Worm (Caenorhabditis elegans) whole organism, dauer: ENCODE measurements around the gene fbxa-67.

Experiments used
- unc-62 ChIP-seq: sonication (generic microtip); optimal IDR thresholded peaks from 2 replicates; lab custom pipeline; 2017; ENCODE audit warnings: missing biosample characterization, missing genetic modification reagents, missing genetic modification characterization

Gene fbxa-67

DNA sequence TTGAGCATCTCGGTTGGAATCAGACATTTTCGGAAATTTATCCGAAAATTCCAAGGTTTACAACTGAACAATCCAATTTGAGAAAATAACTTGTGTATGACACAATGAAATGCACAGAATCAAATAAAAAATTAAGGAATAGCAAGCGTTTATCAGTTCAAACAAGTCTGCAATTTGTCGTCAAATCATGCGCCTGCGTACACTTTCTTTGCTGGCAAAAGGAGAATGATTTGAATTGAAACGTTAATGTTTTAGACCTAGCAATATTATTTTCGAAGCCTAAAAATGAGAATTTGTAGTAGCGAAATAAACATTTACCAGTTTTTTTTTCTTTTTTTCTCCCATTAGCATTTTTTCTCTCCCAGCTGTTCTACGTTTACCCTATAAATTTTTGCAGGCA is at the start of gene fbxa-67, which contains the start of gene fbxa-11:
Gene fbxa-67 (minus strand): TSS at position 199 of the 400 bp plus-strand sequence.
Gene fbxa-11 (plus strand): TSS at position 398 of the 400 bp plus-strand sequence.
- no peak for TF ChIP-seq unc-62 (GFP tag; lab: Kevin White, UChicago)

- TF ChIP-seq unc-62 (GFP tag; lab: Kevin White, UChicago), result no peak
Measured at ce11 chrIII:998855-999254, 48.4 kb upstream of the fbxa-67 start.

DNA sequence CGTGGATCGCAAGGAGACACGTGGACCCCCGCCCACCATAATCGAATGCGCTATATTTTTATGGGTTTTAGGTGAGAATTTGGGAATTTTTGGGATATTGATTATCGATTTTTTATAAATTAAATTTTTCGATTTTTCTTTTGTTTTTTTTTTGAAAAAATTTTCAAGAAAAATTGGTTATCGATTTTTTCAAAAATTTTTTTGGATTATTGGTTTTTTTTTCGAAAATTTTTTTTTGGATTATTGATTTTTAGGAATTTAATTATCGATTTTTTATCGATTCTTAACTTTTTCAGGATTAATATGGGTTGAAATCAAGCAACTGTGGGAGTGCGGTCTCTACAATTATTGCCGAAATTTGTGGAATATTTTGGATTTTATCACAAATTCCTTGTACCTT is 46.1 kb upstream of the fbxa-67 start:
- TF ChIP-seq unc-62 (GFP tag; lab: Kevin White, UChicago), result no peak

DNA sequence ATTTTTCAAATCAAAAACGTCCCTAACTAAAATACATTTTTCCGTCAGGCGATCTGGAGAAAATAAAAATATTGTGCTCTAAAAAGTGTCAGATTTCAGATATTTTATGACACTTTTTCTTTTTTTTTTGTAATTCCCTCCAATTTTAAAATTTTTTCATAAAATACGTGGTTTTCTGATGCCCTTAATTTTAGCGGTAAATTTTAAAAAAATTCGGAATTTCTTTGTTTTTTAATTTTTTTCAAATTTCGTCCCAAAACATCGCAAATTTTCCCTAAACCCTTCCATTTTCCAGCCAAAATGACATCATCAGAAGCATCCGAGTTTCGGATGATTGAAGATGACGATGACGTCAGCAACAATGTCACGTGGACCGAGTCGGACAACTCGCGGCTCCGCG is 41.1 kb upstream of the fbxa-67 start, which contains the start of gene trp-2:
Gene trp-2 (plus strand): TSS at position 301 of the 400 bp plus-strand sequence.
- no peak for TF ChIP-seq unc-62 (GFP tag; lab: Kevin White, UChicago)

- no peak for TF ChIP-seq unc-62 (GFP tag; lab: Kevin White, UChicago)
Measured at ce11 chrIII:989558-989957, 39.1 kb upstream of the fbxa-67 start.

- TF ChIP-seq unc-62 (GFP tag; lab: Kevin White, UChicago), result no peak
Measured at ce11 chrIII:982961-983360, 32.5 kb upstream of the fbxa-67 start, which contains the start of gene tbc-10. TSS of gene tbc-10 (plus strand) at chrIII:983261.

DNA sequence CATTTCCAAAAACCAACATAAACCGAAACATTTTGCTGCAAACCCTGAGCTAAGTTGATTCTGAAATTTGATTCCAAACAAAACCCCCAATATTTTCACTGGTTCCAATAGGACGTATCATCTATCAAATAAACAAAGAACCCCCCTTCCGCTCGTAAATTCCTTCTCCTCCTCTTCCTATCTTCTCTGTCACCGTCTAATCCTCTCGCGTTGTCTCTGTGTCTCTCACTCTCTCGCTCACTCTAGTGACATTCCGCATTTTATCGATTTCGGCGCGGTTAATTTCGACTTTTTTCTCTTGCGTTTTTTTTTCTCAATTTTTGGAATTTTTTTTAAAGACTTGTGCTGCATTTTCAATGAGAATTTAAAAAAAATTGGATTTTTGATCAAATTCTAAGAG is 31.5 kb upstream of the fbxa-67 start:
- TF ChIP-seq unc-62 (GFP tag; lab: Kevin White, UChicago), result no peak

ce11 chrIII:978889-979288 is 28.4 kb upstream of the fbxa-67 start:
- TF ChIP-seq unc-62 (GFP tag; lab: Kevin White, UChicago), result no peak

- TF ChIP-seq unc-62 (GFP tag; lab: Kevin White, UChicago), result no peak
Measured at ce11 chrIII:970928-971327, 20.5 kb upstream of the fbxa-67 start.

- TF ChIP-seq unc-62 (GFP tag; lab: Kevin White, UChicago), result no peak
Measured at ce11 chrIII:966259-966658, 15.8 kb upstream of the fbxa-67 start.

- no peak for TF ChIP-seq unc-62 (GFP tag; lab: Kevin White, UChicago)
Measured at ce11 chrIII:964637-965036, 14.2 kb upstream of the fbxa-67 start.

DNA sequence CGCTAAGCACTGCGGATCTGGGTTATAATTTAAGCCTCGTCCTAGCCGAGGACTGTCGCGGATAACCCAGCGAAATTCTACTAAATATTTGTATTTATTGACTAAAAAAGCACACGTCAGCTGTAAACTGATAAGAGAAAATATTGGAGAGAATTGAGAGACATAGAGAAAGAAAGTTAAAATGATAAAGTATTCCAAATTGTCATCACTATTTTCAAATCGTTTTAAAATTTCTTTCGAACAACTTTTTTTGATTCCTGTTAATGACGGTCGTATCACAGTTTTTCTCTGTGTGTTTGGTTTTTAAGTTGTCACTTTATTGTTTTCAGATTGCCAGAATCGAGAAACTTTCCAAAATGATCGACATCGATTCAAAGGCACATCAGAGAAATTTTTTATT is 11.5 kb upstream of the fbxa-67 start, which contains the start of gene fbxa-51:
Gene fbxa-51 (plus strand): TSS at position 322 of the 400 bp plus-strand sequence.
- no peak for TF ChIP-seq unc-62 (GFP tag; lab: Kevin White, UChicago)

- no peak for TF ChIP-seq unc-62 (GFP tag; lab: Kevin White, UChicago)
Measured at ce11 chrIII:955981-956380, 5.5 kb upstream of the fbxa-67 start, which contains the start of gene fbxa-54. TSS of gene fbxa-54 (plus strand) at chrIII:956334.

- no peak for TF ChIP-seq unc-62 (GFP tag; lab: Kevin White, UChicago)
Measured at ce11 chrIII:954553-954952, 4.1 kb upstream of the fbxa-67 start, which contains the start of the genes T12B5.15 and T12B5.14. TSS of gene T12B5.15 (minus strand) at chrIII:954653. TSS of gene T12B5.14 (plus strand) at chrIII:954873.

DNA sequence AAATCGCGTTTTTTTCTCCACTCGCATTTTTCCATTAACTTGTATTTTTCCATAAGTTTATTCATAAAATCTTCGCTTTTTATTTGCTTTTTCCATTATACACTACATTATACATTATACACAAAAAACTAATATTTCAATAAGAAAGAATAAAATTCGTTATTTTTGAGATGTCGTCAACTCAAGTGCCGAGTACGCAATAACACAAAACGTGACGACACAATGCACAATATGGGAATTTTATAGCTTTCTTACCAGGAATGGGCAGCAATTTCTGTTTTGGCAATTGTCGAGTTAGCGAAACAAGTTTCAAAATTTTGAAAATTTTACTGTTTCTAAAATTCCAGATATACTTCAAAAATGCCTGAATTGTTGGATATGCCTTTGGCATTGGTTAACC is 1.7 kb upstream of the fbxa-67 start, which contains the start of gene fbxa-10:
Gene fbxa-10 (plus strand): TSS at position 207 of the 400 bp plus-strand sequence.
- no peak for TF ChIP-seq unc-62 (GFP tag; lab: Kevin White, UChicago)

DNA sequence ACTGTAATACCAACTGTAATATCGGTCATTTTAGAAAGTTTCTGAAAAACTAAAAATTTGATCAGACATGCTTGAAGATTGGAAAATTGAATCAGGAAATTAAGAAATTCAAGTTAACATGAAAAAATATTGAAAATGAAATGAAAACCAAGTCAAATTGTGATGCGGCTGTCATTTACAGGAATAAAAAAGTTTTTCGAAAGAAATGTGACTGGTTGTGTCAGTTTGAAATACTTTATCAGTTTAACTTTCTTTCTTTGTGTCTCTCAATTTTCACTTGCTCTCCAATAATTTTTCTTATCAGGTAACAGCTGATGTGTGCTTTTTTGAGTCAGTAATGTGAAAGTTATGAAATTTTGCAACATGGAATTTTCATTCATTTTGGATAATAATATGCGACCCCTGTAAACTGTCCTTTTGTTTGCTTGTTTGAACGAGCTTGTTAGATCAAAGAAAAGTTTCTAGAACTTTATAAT is 4.2 kb downstream of the fbxa-67 start, which contains the start of gene fbxa-60:
Gene fbxa-60 (minus strand): TSS at position 51 of the 476 bp plus-strand sequence.
- TF ChIP-seq unc-62 (GFP tag; lab: Kevin White, UChicago), result no peak

DNA sequence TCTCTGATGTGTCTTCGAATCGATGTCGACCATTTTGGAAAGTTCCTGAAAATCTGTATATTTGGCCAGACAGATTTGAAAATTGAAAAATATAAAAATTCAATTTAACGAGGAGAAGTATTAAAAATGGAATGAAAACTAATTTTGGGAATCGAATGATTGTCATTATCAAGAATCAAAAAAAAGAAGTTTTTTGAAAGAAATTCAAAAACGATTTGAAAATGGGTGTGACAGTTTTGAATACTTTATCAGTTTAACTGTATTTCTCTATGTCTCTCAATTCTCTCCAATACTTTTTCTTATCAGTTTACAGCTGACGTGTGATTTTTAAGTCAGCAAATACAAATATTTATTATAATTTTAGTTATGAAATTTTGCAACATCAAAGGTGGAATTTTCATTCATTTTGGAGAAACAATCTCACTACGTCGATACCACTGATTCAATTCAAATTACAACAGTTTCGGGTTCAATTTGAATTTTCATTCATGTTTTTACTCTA is 7.0 kb downstream of the fbxa-67 start, which contains the start of gene fbxa-59:
Gene fbxa-59 (minus strand): TSS at position 51 of the 502 bp plus-strand sequence.
- no peak for TF ChIP-seq unc-62 (GFP tag; lab: Kevin White, UChicago)
